Worm (Caenorhabditis elegans) whole organism, L4 larva: Measurements from ENCODE around the gene T11F9.21.

Experiments used
- D1046.2 ChIP-seq: fragments of 200-800 bp; sonication (Bioruptor generic); IDR thresholded peaks from 2 replicates; pipeline ENCODE4 v1.3.6; 2022; ENCODE audit warnings: missing genetic modification characterization, missing compliant biosample characterization
- Y5F2A.4 ChIP-seq: fragments of 200-800 bp; sonication (Bioruptor generic); optimal IDR thresholded peaks from 2 replicates; lab custom pipeline; 2018; ENCODE audit warnings: mild to moderate bottlenecking, missing genetic modification characterization, missing compliant biosample characterization
- aha-1 ChIP-seq: fragments of 150-350 bp; peaks from one replicate; lab custom pipeline; 2014; ENCODE audit warnings: missing biosample characterization, missing genetic modification characterization
- ama-1 ChIP-seq: fragments of 150-350 bp; optimal IDR thresholded peaks from 2 replicates; lab custom pipeline; 2014; ENCODE audit warnings: inconsistent platforms, mixed read lengths
- ceh-20 ChIP-seq: fragments of 200-800 bp; sonication (Bioruptor generic); IDR thresholded peaks from 2 replicates; pipeline ENCODE4 v1.3.6; 2022; ENCODE audit warnings: missing genetic modification reagents, missing genetic modification characterization, missing compliant biosample characterization
- ceh-32 ChIP-seq: sonication (generic microtip); optimal IDR thresholded peaks from 2 replicates; lab custom pipeline; 2016; ENCODE audit warnings: mild to moderate bottlenecking, missing genetic modification characterization, missing compliant biosample characterization; ENCODE audit not compliant: poor library complexity
- ceh-62 ChIP-seq: sonication (generic microtip); optimal IDR thresholded peaks from 2 replicates; lab custom pipeline; 2017; ENCODE audit warnings: missing biosample characterization, missing genetic modification characterization
- daf-16 ChIP-seq, 3 experiments: sonication (generic microtip); optimal IDR thresholded peaks; 2 replicates each; lab custom pipeline; 2016 to 2017; ENCODE audit warnings: missing genetic modification characterization in 3 of 3, missing genetic modification reagents in 3 of 3, mild to moderate bottlenecking in 2 of 3, missing compliant biosample characterization in 2 of 3, missing biosample characterization in 1 of 3, moderate library complexity in 1 of 3
- daf-8 ChIP-seq: fragments of 200-800 bp; sonication (Bioruptor generic); IDR thresholded peaks from 2 replicates; pipeline ENCODE4 v1.3.6; 2022; ENCODE audit warnings: missing genetic modification characterization, missing compliant biosample characterization
- egl-27 ChIP-seq: sonication (generic microtip); optimal IDR thresholded peaks from 3 replicates; lab custom pipeline; 2017; ENCODE audit warnings: missing biosample characterization, missing genetic modification reagents, missing genetic modification characterization
- egl-43 ChIP-seq: fragments of 200-800 bp; sonication (Bioruptor generic); IDR thresholded peaks from 2 replicates; pipeline ENCODE4 v1.3.6; 2022; ENCODE audit warnings: missing genetic modification reagents, missing genetic modification characterization, missing compliant biosample characterization
- gei-8 ChIP-seq: fragments of 200-800 bp; sonication (Bioruptor generic); optimal IDR thresholded peaks from 2 replicates; lab custom pipeline; 2018; ENCODE audit warnings: mild to moderate bottlenecking, missing genetic modification characterization, missing compliant biosample characterization
- hlh-11 ChIP-seq: fragments of 200-800 bp; sonication (Bioruptor generic); optimal IDR thresholded peaks from 2 replicates; lab custom pipeline; 2018; ENCODE audit warnings: mild to moderate bottlenecking, missing genetic modification characterization, missing compliant biosample characterization
- hlh-30 ChIP-seq: sonication (generic microtip); optimal IDR thresholded peaks from 2 replicates; lab custom pipeline; 2017; ENCODE audit warnings: antibody characterized with exemption, mild to moderate bottlenecking, missing genetic modification characterization, missing compliant biosample characterization; ENCODE audit not compliant: insufficient read depth
- hmg-1.1 ChIP-seq: fragments of 200-800 bp; sonication (Bioruptor generic); IDR thresholded peaks from 2 replicates; pipeline ENCODE4 v1.3.6; 2022; ENCODE audit warnings: missing genetic modification reagents, missing genetic modification characterization, missing compliant biosample characterization
- jun-1 ChIP-seq: fragments of 150-350 bp; optimal IDR thresholded peaks from 2 replicates; lab custom pipeline; 2014; ENCODE audit warnings: missing biosample characterization, missing genetic modification reagents, missing genetic modification characterization
- lim-7 ChIP-seq: fragments of 200-800 bp; sonication (Bioruptor generic); IDR thresholded peaks from 2 replicates; pipeline ENCODE4 v1.3.6; 2022; ENCODE audit warnings: missing genetic modification characterization, missing compliant biosample characterization
- lin-29 ChIP-seq: fragments of 200-800 bp; sonication (Bioruptor generic); IDR thresholded peaks from 2 replicates; pipeline ENCODE4 v1.3.6; 2022; ENCODE audit warnings: missing genetic modification reagents, missing genetic modification characterization, missing compliant biosample characterization
- lin-38 ChIP-seq: fragments of 200-800 bp; sonication (Bioruptor generic); IDR thresholded peaks from 2 replicates; pipeline ENCODE4 v1.3.6; 2022; ENCODE audit warnings: missing genetic modification reagents, missing genetic modification characterization, missing compliant biosample characterization
- lsy-2 ChIP-seq, 2 experiments: fragments of 150-350 bp in 1 of 2; sonication (generic microtip) in 1 of 2; optimal IDR thresholded peaks; 2 replicates each; lab custom pipeline; 2014 to 2017; ENCODE audit warnings: missing biosample characterization in 2 of 2, missing genetic modification characterization in 2 of 2
- mdl-1 ChIP-seq, 2 experiments: fragments of 150-350 bp in 1 of 2; sonication (generic microtip) in 1 of 2; optimal IDR thresholded peaks; 2 replicates each; lab custom pipeline; 2014 to 2017; ENCODE audit warnings: missing biosample characterization in 2 of 2, missing genetic modification characterization in 2 of 2
- mxl-3 ChIP-seq: fragments of 200-800 bp; sonication (Bioruptor generic); optimal IDR thresholded peaks from 2 replicates; lab custom pipeline; 2018; ENCODE audit warnings: mild to moderate bottlenecking, missing genetic modification characterization, missing compliant biosample characterization
- nhr-102 ChIP-seq: sonication (generic microtip); optimal IDR thresholded peaks from 2 replicates; lab custom pipeline; 2016; ENCODE audit warnings: mild to moderate bottlenecking, missing genetic modification characterization, moderate library complexity, missing compliant biosample characterization
- nhr-11 ChIP-seq: fragments of 150-350 bp; optimal IDR thresholded peaks from 2 replicates; lab custom pipeline; 2014; ENCODE audit warnings: missing biosample characterization, missing genetic modification characterization
- nhr-111 ChIP-seq: fragments of 200-800 bp; sonication (Bioruptor generic); optimal IDR thresholded peaks from 2 replicates; lab custom pipeline; 2018; ENCODE audit warnings: mild to moderate bottlenecking, missing genetic modification characterization, missing compliant biosample characterization
- nhr-48 ChIP-seq: sonication (generic microtip); optimal IDR thresholded peaks from 2 replicates; lab custom pipeline; 2016; ENCODE audit warnings: mild to moderate bottlenecking, missing genetic modification characterization, missing compliant biosample characterization
- nhr-77 ChIP-seq: fragments of 150-350 bp; optimal IDR thresholded peaks from 2 replicates; lab custom pipeline; 2014; ENCODE audit warnings: missing biosample characterization, missing genetic modification characterization
- pha-4 ChIP-seq, 2 experiments: fragments of 150-350 bp in 1 of 2; fragments of 200-800 bp in 1 of 2; sonication (Bioruptor generic) in 1 of 2; IDR thresholded peaks in 1 of 2; optimal IDR thresholded peaks in 1 of 2; 2 replicates each; pipeline versions ENCODE4 v1.3.6 to Lab custom; 2014 to 2022; ENCODE audit warnings: missing genetic modification characterization in 2 of 2, missing genetic modification reagents in 2 of 2, missing biosample characterization in 1 of 2, missing compliant biosample characterization in 1 of 2
- php-3 ChIP-seq: fragments of 200-800 bp; sonication (Bioruptor generic); IDR thresholded peaks from 2 replicates; pipeline ENCODE4 v1.3.6; 2022; ENCODE audit warnings: missing genetic modification reagents, missing genetic modification characterization, missing compliant biosample characterization
- saeg-2 ChIP-seq: fragments of 200-800 bp; sonication (Bioruptor generic); IDR thresholded peaks from 2 replicates; pipeline ENCODE4 v1.3.6; 2022; ENCODE audit warnings: missing genetic modification reagents, missing genetic modification characterization, missing compliant biosample characterization
- set-16 ChIP-seq: fragments of 200-800 bp; sonication (Bioruptor generic); IDR thresholded peaks from 2 replicates; pipeline ENCODE4 v1.3.6; 2022; ENCODE audit warnings: missing genetic modification reagents, missing genetic modification characterization, missing compliant biosample characterization
- snpc-1.2 ChIP-seq: fragments of 200-800 bp; sonication (Bioruptor generic); IDR thresholded peaks from 2 replicates; pipeline ENCODE4 v1.3.6; 2022; ENCODE audit warnings: missing genetic modification reagents, missing genetic modification characterization, missing compliant biosample characterization
- unc-39 ChIP-seq: sonication (generic microtip); optimal IDR thresholded peaks from 2 replicates; lab custom pipeline; 2017; ENCODE audit warnings: missing biosample characterization, missing genetic modification characterization
- unc-62 ChIP-seq, 3 experiments: fragments of 150-350 bp in 1 of 3; sonication (generic microtip); optimal IDR thresholded peaks in 2 of 3; peaks in 1 of 3; 1 replicate in 1 of 3; 2 replicates in 2 of 3; lab custom pipeline; 2014 to 2017; ENCODE audit warnings: missing biosample characterization in 3 of 3, missing genetic modification characterization in 3 of 3, missing genetic modification reagents in 3 of 3, missing genotype in 1 of 3
- zip-11 ChIP-seq: fragments of 200-800 bp; sonication (Bioruptor generic); IDR thresholded peaks from 2 replicates; pipeline ENCODE4 v1.3.6; 2022; ENCODE audit warnings: missing genetic modification characterization, missing compliant biosample characterization

Gene T11F9.21

ce11 chrV:11521448-11521847 lies 28.9 kb downstream of the T11F9.21 start, which contains the start of gene pafo-1 (continued):
- TF ChIP-seq ceh-32 (tag; lab: Kevin White, UChicago) (peak; percentile 37), Y5F2A.4 (GFP tag; lab: Kevin White, UChicago) (no peak), ama-1 (lab: Kevin White, UChicago) (no peak), zip-11 (GFP tag; lab: Robert Waterston, UW) (no peak)

- TF ChIP-seq set-16 (GFP tag; lab: Robert Waterston, UW) (peak; percentile 38), php-3 (no peak), egl-27 (tag; lab: Kevin White, UChicago) (no peak), nhr-111 (GFP tag; lab: Kevin White, UChicago) (no peak), egl-43 (0 out of 2 replicates have a peak, but pooled peaks have one; percentile 39), mxl-3 (peak; percentile 42), hmg-1.1 (0 out of 2 replicates have a peak, but pooled peaks have one; percentile 32), lin-38 (no peak), gei-8 (no peak), D1046.2 (0 out of 2 replicates have a peak, but pooled peaks have one; percentile 32), hlh-30 (no peak), daf-8 (GFP tag; lab: Robert Waterston, UW) (no peak), nhr-48 (tag; lab: Kevin White, UChicago) (no peak), unc-62 (GFP tag; optimal IDR thresholded peaks at IDR 0.05 in 1 of 2; lab: Kevin White, UChicago) (no peak), unc-62 (tag; optimal IDR thresholded peaks at IDR 0.05; lab: Kevin White, UChicago) (no peak)
- TF ChIP-seq, all 104 proteins: peak for 5
Measured at ce11 chrV:11525338-11525737, 32.8 kb downstream of the T11F9.21 start.

ce11 chrV:11526927-11527491 lies 34.5 kb downstream of the T11F9.21 start:
- no peak for TF ChIP-seq nhr-11 (tag; lab: Kevin White, UChicago)
- peak in 1 of 2 experiments; percentile 91 for TF ChIP-seq unc-62 (GFP tag; optimal IDR thresholded peaks at IDR 0.05 in 1 of 2; lab: Kevin White, UChicago)
- no peak for TF ChIP-seq unc-62 (tag; optimal IDR thresholded peaks at IDR 0.05; lab: Kevin White, UChicago)

- TF ChIP-seq egl-27 (tag; lab: Kevin White, UChicago) = no peak
- TF ChIP-seq saeg-2 (GFP tag; lab: Robert Waterston, UW) = no peak
- TF ChIP-seq D1046.2 = no peak
- TF ChIP-seq, all 104 proteins: peak for 0
Measured at ce11 chrV:11527531-11527930, 35.0 kb downstream of the T11F9.21 start, which contains the start of gene ccch-1. Gene ccch-1 (plus strand): TSS chrV:11527831.

- no peak for TF ChIP-seq ceh-62 (tag; lab: Kevin White, UChicago)
- peak in 1 of 2 experiments; percentile 91 for TF ChIP-seq unc-62 (GFP tag; optimal IDR thresholded peaks at IDR 0.05 in 1 of 2; lab: Kevin White, UChicago)
- TF ChIP-seq unc-62 (tag; optimal IDR thresholded peaks at IDR 0.05; lab: Kevin White, UChicago) = no peak
- peak; percentile 50 for TF ChIP-seq hlh-30
Measured at ce11 chrV:11528633-11529327, 36.2 kb downstream of the T11F9.21 start.

- TF ChIP-seq nhr-77 (tag; lab: Kevin White, UChicago) = no peak
- no peak for TF ChIP-seq pha-4 (GFP tag; IDR thresholded peaks at IDR 0.05; lab: Robert Waterston, UW)
- TF ChIP-seq pha-4 (tag; optimal IDR thresholded peaks at IDR 0.05; lab: Kevin White, UChicago) = peak; percentile 71
- peak; percentile 64 for TF ChIP-seq aha-1 (tag; lab: Kevin White, UChicago)
Measured at ce11 chrV:11529541-11529940, 37.0 kb downstream of the T11F9.21 start.

- TF ChIP-seq nhr-102 (tag; lab: Kevin White, UChicago) = no peak
- 0 out of 2 replicates have a peak, but pooled peaks have one; percentile 10 for TF ChIP-seq ceh-20 (GFP tag; lab: Robert Waterston, UW)
- peak in 1 of 2 experiments; percentile 7 for TF ChIP-seq mdl-1 (tag; optimal IDR thresholded peaks at IDR 0.05; lab: Kevin White, UChicago)
- TF ChIP-seq jun-1 = no peak
- no peak for TF ChIP-seq daf-16 (GFP tag; optimal IDR thresholded peaks at IDR 0.05; lab: Kevin White, UChicago)
- no peak for TF ChIP-seq daf-16 (tag; optimal IDR thresholded peaks at IDR 0.05; lab: Kevin White, UChicago)
- TF ChIP-seq lsy-2 (tag; optimal IDR thresholded peaks at IDR 0.05; lab: Kevin White, UChicago) = peak; percentile 14 to 59
- no peak for TF ChIP-seq unc-39 (tag; lab: Kevin White, UChicago)
- TF ChIP-seq hlh-11 (tag; lab: Kevin White, UChicago) = peak; percentile 38
- TF ChIP-seq snpc-1.2 = no peak
- peak; percentile 50; the same call in 1 of the 2 replicates for TF ChIP-seq lin-29 (GFP tag; lab: Robert Waterston, UW)
- TF ChIP-seq lim-7 = no peak
- TF ChIP-seq hlh-30 = peak; percentile 82
- TF ChIP-seq lin-38 = 0 out of 2 replicates have a peak, but pooled peaks have one; percentile 27
Measured at ce11 chrV:11531100-11531499, 38.5 kb downstream of the T11F9.21 start.
